Fruit fly (Drosophila melanogaster) whole organism, prepupa: Measurements from ENCODE around the gene NK7.1.

Experiments
- CG32006 ChIP-seq: fragments of 200-800 bp; sonication (Bioruptor generic); optimal IDR thresholded peaks from 3 replicates; lab custom pipeline; 2017; ENCODE audit warnings: missing biosample characterization, mild to moderate bottlenecking, missing genetic modification characterization
- fd85E ChIP-seq: fragments of 200-800 bp; sonication (Bioruptor generic); optimal IDR thresholded peaks from 3 replicates; lab custom pipeline; 2016; ENCODE audit warnings: missing biosample characterization, missing genetic modification characterization

DNA sequence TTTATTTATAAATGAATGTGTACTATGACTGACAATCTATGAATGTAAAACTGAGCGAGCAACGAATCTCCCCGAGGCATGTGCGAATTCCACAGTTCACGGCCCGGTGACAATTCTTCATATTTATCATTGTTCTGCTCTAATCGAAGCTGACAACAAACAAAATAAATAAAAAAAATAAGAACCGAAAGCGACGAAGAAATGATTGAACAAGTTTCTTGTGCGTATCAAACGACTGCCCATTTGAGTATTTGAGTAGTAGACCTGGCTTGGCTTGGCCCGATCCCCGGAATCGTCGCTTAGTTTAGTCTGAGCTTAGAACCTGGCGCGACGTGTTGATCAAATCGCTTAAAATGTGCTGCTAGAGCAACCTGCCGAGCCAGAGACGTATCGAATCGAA lies 62.7 kb downstream of the NK7.1 start, which contains the start of gene CG31321:
- no peak for TF ChIP-seq CG32006 (GFP tag; lab: Kevin White, UChicago)
- TF ChIP-seq fd85E (GFP tag; lab: Kevin White, UChicago), result no peak
